Worm (Caenorhabditis elegans) whole organism, mixed stage, embryonic: ENCODE results near the gene Y54H5A.2.

Source experiments
- M03D4.4 ChIP-seq: sonication (generic microtip); optimal IDR thresholded peaks from 2 replicates; lab custom pipeline; 2017; ENCODE audit warnings: mild to moderate bottlenecking, missing genetic modification characterization, missing compliant biosample characterization
- bed-3 ChIP-seq: fragments of 200-800 bp; sonication (Bioruptor generic); optimal IDR thresholded peaks from 3 replicates; lab custom pipeline; 2018; ENCODE audit warnings: mild to moderate bottlenecking, missing genetic modification characterization, moderate library complexity, missing compliant biosample characterization
- blmp-1 ChIP-seq: fragments of 150-350 bp; optimal IDR thresholded peaks from 2 replicates; lab custom pipeline; 2014; ENCODE audit warnings: missing biosample characterization, missing genetic modification characterization
- ceh-39 ChIP-seq: fragments of 150-350 bp; optimal IDR thresholded peaks from 2 replicates; lab custom pipeline; 2014; ENCODE audit warnings: missing biosample characterization, missing genetic modification characterization
- ceh-43 ChIP-seq: fragments of 200-800 bp; sonication (Bioruptor generic); optimal IDR thresholded peaks from 2 replicates; lab custom pipeline; 2018; ENCODE audit warnings: mild to moderate bottlenecking, missing genetic modification characterization, moderate library complexity, missing compliant biosample characterization
- ceh-83 ChIP-seq: fragments of 200-800 bp; sonication (Bioruptor generic); optimal IDR thresholded peaks from 2 replicates; lab custom pipeline; 2018; ENCODE audit warnings: mild to moderate bottlenecking, missing genetic modification characterization, missing compliant biosample characterization
- ces-1 ChIP-seq: fragments of 150-350 bp; optimal IDR thresholded peaks from 2 replicates; lab custom pipeline; 2014; ENCODE audit warnings: missing biosample characterization, missing genetic modification reagents, missing genetic modification characterization
- cnd-1 ChIP-seq: fragments of 200-800 bp; sonication (Bioruptor generic); optimal IDR thresholded peaks from 2 replicates; lab custom pipeline; 2018; ENCODE audit warnings: mild to moderate bottlenecking, missing genetic modification characterization, missing compliant biosample characterization
- drap-1 ChIP-seq: fragments of 200-800 bp; sonication (Bioruptor generic); optimal IDR thresholded peaks from 3 replicates; lab custom pipeline; 2018; ENCODE audit warnings: mild to moderate bottlenecking, missing genetic modification characterization, missing compliant biosample characterization
- elt-1 ChIP-seq: sonication (generic microtip); optimal IDR thresholded peaks from 2 replicates; lab custom pipeline; 2017; ENCODE audit warnings: missing genetic modification characterization, mild to moderate bottlenecking, missing compliant biosample characterization, antibody characterized with exemption, moderate library complexity, borderline replicate concordance; ENCODE audit not compliant: insufficient read depth
- elt-3 ChIP-seq: fragments of 150-350 bp; optimal IDR thresholded peaks from 2 replicates; lab custom pipeline; 2014; ENCODE audit warnings: missing biosample characterization, missing genetic modification characterization
- flh-1 ChIP-seq: fragments of 200-800 bp; sonication (Bioruptor generic); optimal IDR thresholded peaks from 2 replicates; lab custom pipeline; 2018; ENCODE audit warnings: mild to moderate bottlenecking, missing genetic modification characterization, moderate library complexity, missing compliant biosample characterization
- ham-2 ChIP-seq: fragments of 200-800 bp; sonication (Bioruptor generic); optimal IDR thresholded peaks from 2 replicates; lab custom pipeline; 2018; ENCODE audit warnings: mild to moderate bottlenecking, missing genetic modification characterization, missing compliant biosample characterization
- hlh-1 ChIP-seq: fragments of 150-350 bp; optimal IDR thresholded peaks from 2 replicates; lab custom pipeline; 2014; ENCODE audit warnings: missing biosample characterization, missing genetic modification reagents, missing genetic modification characterization
- lin-13 ChIP-seq: fragments of 150-350 bp; optimal IDR thresholded peaks from 2 replicates; lab custom pipeline; 2014; ENCODE audit warnings: missing biosample characterization, missing genetic modification characterization
- lin-32 ChIP-seq: fragments of 200-800 bp; sonication (Bioruptor generic); optimal IDR thresholded peaks from 2 replicates; lab custom pipeline; 2018; ENCODE audit warnings: mild to moderate bottlenecking, missing genetic modification characterization, missing compliant biosample characterization
- lsy-2 ChIP-seq: fragments of 150-350 bp; optimal IDR thresholded peaks from 2 replicates; lab custom pipeline; 2014; ENCODE audit warnings: missing biosample characterization, missing genetic modification characterization
- mab-5 ChIP-seq: fragments of 150-350 bp; optimal IDR thresholded peaks from 2 replicates; lab custom pipeline; 2014; ENCODE audit warnings: missing biosample characterization, missing genetic modification characterization
- mep-1 ChIP-seq: fragments of 150-350 bp; optimal IDR thresholded peaks from 2 replicates; lab custom pipeline; 2017; ENCODE audit warnings: missing biosample characterization, missing genetic modification reagents, missing genetic modification characterization, inconsistent platforms
- mls-2 ChIP-seq: sonication (generic microtip); optimal IDR thresholded peaks from 2 replicates; lab custom pipeline; 2016; ENCODE audit warnings: mild to moderate bottlenecking, missing genetic modification characterization, moderate library complexity, missing compliant biosample characterization
- nhr-12 ChIP-seq: fragments of 150-350 bp; optimal IDR thresholded peaks from 2 replicates; lab custom pipeline; 2014; ENCODE audit warnings: missing biosample characterization, missing genetic modification characterization
- nhr-2 ChIP-seq: fragments of 150-350 bp; optimal IDR thresholded peaks from 2 replicates; lab custom pipeline; 2014; ENCODE audit warnings: missing biosample characterization, missing genetic modification characterization
- nhr-237 ChIP-seq: fragments of 150-350 bp; optimal IDR thresholded peaks from 2 replicates; lab custom pipeline; 2014; ENCODE audit warnings: missing biosample characterization, missing genetic modification characterization
- nhr-28 ChIP-seq: fragments of 150-350 bp; optimal IDR thresholded peaks from 2 replicates; lab custom pipeline; 2014; ENCODE audit warnings: missing biosample characterization, missing genetic modification characterization
- nhr-76 ChIP-seq: sonication (generic microtip); optimal IDR thresholded peaks from 2 replicates; lab custom pipeline; 2017; ENCODE audit warnings: missing biosample characterization, missing genetic modification characterization
- pha-4 ChIP-seq: fragments of 150-350 bp; optimal IDR thresholded peaks from 2 replicates; lab custom pipeline; 2018; ENCODE audit warnings: missing biosample characterization, missing genetic modification reagents, missing genetic modification characterization
- sem-2 ChIP-seq: fragments of 200-800 bp; sonication (Bioruptor generic); optimal IDR thresholded peaks from 2 replicates; lab custom pipeline; 2018; ENCODE audit warnings: mild to moderate bottlenecking, missing genetic modification characterization, missing compliant biosample characterization
- snpc-4 ChIP-seq: fragments of 150-350 bp; optimal IDR thresholded peaks from 2 replicates; lab custom pipeline; 2014; ENCODE audit warnings: missing biosample characterization, missing genetic modification characterization
- sptf-1 ChIP-seq: sonication (generic microtip); optimal IDR thresholded peaks from 2 replicates; lab custom pipeline; 2017; ENCODE audit warnings: mild to moderate bottlenecking, missing genetic modification characterization, moderate library complexity, missing compliant biosample characterization
- tbx-8 ChIP-seq: fragments of 200-800 bp; sonication (Bioruptor generic); optimal IDR thresholded peaks from 2 replicates; lab custom pipeline; 2018; ENCODE audit warnings: mild to moderate bottlenecking, missing genetic modification characterization, moderate library complexity, missing compliant biosample characterization
- unc-120 ChIP-seq: sonication (generic microtip); optimal IDR thresholded peaks from 2 replicates; lab custom pipeline; 2017; ENCODE audit warnings: missing genetic modification characterization, missing compliant biosample characterization; ENCODE audit not compliant: poor library complexity, severe bottlenecking
- unc-39 ChIP-seq: fragments of 150-350 bp; optimal IDR thresholded peaks from 2 replicates; lab custom pipeline; 2014; ENCODE audit warnings: missing biosample characterization, missing genetic modification characterization
- unc-62 ChIP-seq: fragments of 150-350 bp; optimal IDR thresholded peaks from 2 replicates; lab custom pipeline; 2014; ENCODE audit warnings: missing biosample characterization, missing genetic modification reagents, missing genetic modification characterization
- zip-8 ChIP-seq: fragments of 150-350 bp; optimal IDR thresholded peaks from 2 replicates; lab custom pipeline; 2014; ENCODE audit warnings: missing biosample characterization, missing genetic modification characterization
- ztf-11 ChIP-seq: fragments of 150-350 bp; optimal IDR thresholded peaks from 2 replicates; lab custom pipeline; 2014; ENCODE audit warnings: missing biosample characterization, missing genetic modification characterization

Y54H5A.2 gene

DNA sequence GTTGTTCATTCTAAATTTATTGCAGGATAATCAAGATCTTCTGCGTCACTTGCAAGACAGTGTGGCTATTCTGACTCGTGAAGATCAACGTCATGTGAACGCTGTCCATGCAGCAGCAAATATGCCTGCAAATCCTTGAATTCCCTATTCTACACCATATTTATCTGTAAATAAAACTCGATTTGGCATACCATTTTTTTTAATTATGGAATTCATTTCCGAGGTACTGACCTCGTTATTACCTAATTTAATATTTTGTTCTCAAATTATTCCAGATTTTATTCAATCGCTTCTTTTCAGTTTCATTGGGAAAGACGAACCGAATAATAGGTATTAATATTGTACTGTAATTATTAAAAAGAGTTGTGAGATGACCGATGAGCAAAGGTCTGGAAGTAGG, 24.2 kb upstream of the Y54H5A.2 start, which contains the start of gene cid-1:
Gene cid-1 (plus strand): TSS at position 301 of the 400 bp plus-strand sequence.
- no peak for TF ChIP-seq mls-2 (tag; lab: Kevin White, UChicago)

DNA sequence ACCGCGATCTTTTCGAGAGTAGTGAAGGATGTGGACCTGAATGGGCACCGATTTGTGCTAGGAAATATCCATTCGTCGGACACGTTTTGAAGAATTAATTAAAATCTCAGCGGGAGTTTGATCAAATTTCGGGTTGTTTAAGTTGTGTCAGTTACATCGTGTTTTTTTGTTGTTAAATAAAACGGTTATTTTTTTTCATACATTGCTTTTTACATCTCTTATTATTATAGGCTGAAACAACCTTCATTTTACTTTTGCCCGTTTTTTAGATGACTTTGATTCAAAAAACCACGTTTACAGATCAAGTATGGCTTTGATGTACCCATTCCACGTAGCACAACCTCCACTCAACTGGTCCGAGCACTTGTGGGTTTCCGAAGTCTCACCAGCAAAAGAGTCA, 23.8 kb upstream of the Y54H5A.2 start, which contains the start of gene emb-1:
Gene emb-1 (plus strand): TSS at position 301 of the 400 bp plus-strand sequence.
- no peak for TF ChIP-seq nhr-2 (tag; lab: Kevin White, UChicago)
- no peak for TF ChIP-seq lin-13 (tag; lab: Kevin White, UChicago)
- TF ChIP-seq sptf-1 (tag; lab: Kevin White, UChicago), result no peak
- TF ChIP-seq tbx-8, result no peak
- TF ChIP-seq cnd-1 (tag; lab: Kevin White, UChicago), result no peak
- no peak for TF ChIP-seq ces-1 (GFP tag; lab: Kevin White, UChicago)
- TF ChIP-seq bed-3, result no peak
- TF ChIP-seq nhr-28 (tag; lab: Kevin White, UChicago), result no peak
- no peak for TF ChIP-seq M03D4.4 (tag; lab: Kevin White, UChicago)

DNA sequence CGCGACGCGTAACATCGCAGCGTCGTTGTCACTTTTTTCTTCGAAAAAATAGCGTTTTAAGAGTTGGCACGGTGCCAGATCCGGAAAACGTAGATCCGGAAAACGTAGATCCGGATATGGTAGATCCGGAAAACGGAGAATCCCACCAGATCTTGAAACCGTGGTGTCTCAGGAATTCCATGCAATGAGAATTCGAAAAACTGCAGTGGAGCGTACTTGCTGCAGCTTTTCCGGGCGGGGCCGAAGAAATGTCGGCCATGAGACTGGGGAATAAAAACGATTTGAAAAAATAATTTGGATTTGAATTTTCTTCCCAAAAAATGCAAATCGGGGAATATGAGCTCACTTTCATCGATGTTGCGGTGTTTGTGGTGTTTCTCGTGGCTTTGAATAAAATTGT, 23.1 kb upstream of the Y54H5A.2 start, which contains the start of gene K10D2.5:
Gene K10D2.5 (plus strand): TSS at position 251 of the 400 bp plus-strand sequence.
- no peak for TF ChIP-seq ces-1 (GFP tag; lab: Kevin White, UChicago)
- peak; percentile 84 for TF ChIP-seq M03D4.4 (tag; lab: Kevin White, UChicago)
- TF ChIP-seq nhr-12 (tag; lab: Kevin White, UChicago), result no peak
- no peak for TF ChIP-seq nhr-28 (tag; lab: Kevin White, UChicago)
- TF ChIP-seq ceh-43 (GFP tag; lab: Kevin White, UChicago), result no peak
- TF ChIP-seq bed-3, result no peak
- TF ChIP-seq lin-13 (tag; lab: Kevin White, UChicago), result peak; percentile 90
- TF ChIP-seq snpc-4, result no peak
- peak; percentile 77 for TF ChIP-seq lin-32 (GFP tag; lab: Kevin White, UChicago)
- peak; percentile 53 for TF ChIP-seq ham-2 (GFP tag; lab: Kevin White, UChicago)
- peak; percentile 70 for TF ChIP-seq ceh-39 (tag; lab: Kevin White, UChicago)
- no peak for TF ChIP-seq nhr-2 (tag; lab: Kevin White, UChicago)
- peak; percentile 67 for TF ChIP-seq nhr-237 (tag; lab: Kevin White, UChicago)
- TF ChIP-seq mab-5 (tag; lab: Kevin White, UChicago), result no peak
- TF ChIP-seq mep-1 (tag; lab: Kevin White, UChicago), result peak; percentile 90
- TF ChIP-seq sem-2 (GFP tag; lab: Kevin White, UChicago), result peak; percentile 29
- TF ChIP-seq cnd-1 (tag; lab: Kevin White, UChicago), result peak; percentile 77
- TF ChIP-seq blmp-1, result no peak
- peak; percentile 32 for TF ChIP-seq unc-120 (tag; lab: Kevin White, UChicago)
- TF ChIP-seq elt-3 (tag; lab: Kevin White, UChicago), result no peak
- peak; percentile 58 for TF ChIP-seq ceh-83 (GFP tag; lab: Kevin White, UChicago)
- TF ChIP-seq hlh-1 (tag; lab: Kevin White, UChicago), result peak; percentile 40
- peak; percentile 84 for TF ChIP-seq sptf-1 (tag; lab: Kevin White, UChicago)
- TF ChIP-seq flh-1 (GFP tag; lab: Kevin White, UChicago), result no peak
- TF ChIP-seq zip-8, result no peak
- peak; percentile 35 for TF ChIP-seq ztf-11 (tag; lab: Kevin White, UChicago)
- peak; percentile 54 for TF ChIP-seq drap-1 (GFP tag; lab: Kevin White, UChicago)
- no peak for TF ChIP-seq elt-1
- TF ChIP-seq nhr-76 (tag; lab: Kevin White, UChicago), result no peak
- TF ChIP-seq unc-39 (tag; lab: Kevin White, UChicago), result no peak
- peak; percentile 33 for TF ChIP-seq mls-2 (tag; lab: Kevin White, UChicago)
- TF ChIP-seq unc-62 (GFP tag; lab: Kevin White, UChicago), result peak; percentile 26
- TF ChIP-seq tbx-8, result peak; percentile 58
- TF ChIP-seq lsy-2 (tag; lab: Kevin White, UChicago), result peak; percentile 83
- TF ChIP-seq pha-4 (tag; lab: Kevin White, UChicago), result peak; percentile 53
- TF ChIP-seq, all 35 proteins: peak for 20

DNA sequence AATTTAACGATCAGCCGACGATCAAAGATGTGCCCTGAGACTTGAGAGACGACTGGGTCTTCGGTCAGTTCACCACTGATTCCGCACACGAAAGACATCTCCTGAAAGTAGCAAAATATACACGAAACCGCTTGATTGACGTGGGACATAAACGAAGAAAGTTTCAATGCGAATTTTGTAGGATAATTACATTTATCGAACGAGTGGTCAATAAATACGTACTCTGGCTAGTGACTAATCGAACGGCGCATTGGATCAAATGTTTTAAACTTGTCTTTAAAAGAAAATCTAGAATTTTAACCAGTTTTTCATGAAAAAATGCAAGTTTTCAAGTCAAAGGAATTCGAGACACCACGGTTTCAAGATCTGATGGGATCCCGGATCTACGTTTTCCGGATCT, 22.6 kb upstream of the Y54H5A.2 start, which contains the start of gene prp-19:
Gene prp-19 (minus strand): TSS at position 101 of the 400 bp plus-strand sequence.
- no peak for TF ChIP-seq drap-1 (GFP tag; lab: Kevin White, UChicago)
- no peak for TF ChIP-seq flh-1 (GFP tag; lab: Kevin White, UChicago)
- TF ChIP-seq lin-32 (GFP tag; lab: Kevin White, UChicago), result no peak
- TF ChIP-seq cnd-1 (tag; lab: Kevin White, UChicago), result no peak
- TF ChIP-seq ceh-83 (GFP tag; lab: Kevin White, UChicago), result no peak
- no peak for TF ChIP-seq nhr-28 (tag; lab: Kevin White, UChicago)
- TF ChIP-seq mab-5 (tag; lab: Kevin White, UChicago), result no peak
- no peak for TF ChIP-seq pha-4 (tag; lab: Kevin White, UChicago)
